Worm (Caenorhabditis elegans): Measurements from ENCODE around the gene F10C1.3.

F10C1.3 gene

DNA sequence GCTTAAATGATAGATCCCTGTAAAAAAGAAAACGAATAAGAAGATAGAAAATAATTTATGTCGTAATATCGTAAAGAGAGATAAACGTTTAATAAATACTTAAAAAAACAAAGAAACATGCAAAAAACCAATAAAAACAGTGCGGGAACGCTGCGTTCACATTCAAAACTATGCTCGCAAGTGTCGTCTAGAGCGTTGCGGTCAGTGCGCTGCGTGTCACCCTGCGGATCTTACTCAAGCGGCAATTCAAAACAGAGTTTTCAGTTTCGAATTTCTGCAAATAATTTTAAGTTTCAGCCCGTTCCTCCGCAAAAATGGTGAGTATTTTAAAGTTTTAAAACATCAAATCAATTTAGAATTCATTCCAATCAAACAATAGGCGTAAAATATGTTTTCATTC is 42.7 kb downstream of the F10C1.3 start, which contains the start of the genes tiar-1 and lelo-4 (continued):
- TF ChIP-seq lin-11 (tag; optimal IDR thresholded peaks at IDR 0.05) (no peak), elt-2 (tag; optimal IDR thresholded peaks at IDR 0.05) (peak; percentile 52), ceh-2 (tag; optimal IDR thresholded peaks at IDR 0.05) (peak; percentile 2)

DNA sequence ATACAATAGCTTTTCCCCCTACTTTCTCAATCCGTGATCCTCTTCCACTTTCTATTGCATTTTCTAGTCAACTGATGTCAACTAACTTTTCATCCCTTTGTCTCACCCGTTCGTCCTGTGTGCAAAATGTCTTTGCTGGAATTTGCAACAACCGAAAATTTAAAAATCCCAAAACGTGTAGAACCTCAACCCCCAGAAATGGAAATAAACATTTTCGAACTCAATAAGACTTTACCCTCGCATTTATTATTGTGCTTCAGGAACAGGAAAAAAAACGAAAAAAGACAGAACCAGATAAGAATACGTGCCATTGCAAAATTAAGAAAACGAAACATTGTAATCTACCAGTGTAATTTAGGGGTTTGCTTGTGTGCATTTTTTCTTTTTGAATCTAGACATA is 45.4 kb downstream of the F10C1.3 start:
- TF ChIP-seq pha-4 (tag; optimal IDR thresholded peaks at IDR 0.05): no peak
- TF ChIP-seq sox-2 (GFP tag; IDR thresholded peaks at IDR 0.05): no peak
- TF ChIP-seq ama-1 (optimal IDR thresholded peaks at IDR 0.05): peak; percentile 80

DNA sequence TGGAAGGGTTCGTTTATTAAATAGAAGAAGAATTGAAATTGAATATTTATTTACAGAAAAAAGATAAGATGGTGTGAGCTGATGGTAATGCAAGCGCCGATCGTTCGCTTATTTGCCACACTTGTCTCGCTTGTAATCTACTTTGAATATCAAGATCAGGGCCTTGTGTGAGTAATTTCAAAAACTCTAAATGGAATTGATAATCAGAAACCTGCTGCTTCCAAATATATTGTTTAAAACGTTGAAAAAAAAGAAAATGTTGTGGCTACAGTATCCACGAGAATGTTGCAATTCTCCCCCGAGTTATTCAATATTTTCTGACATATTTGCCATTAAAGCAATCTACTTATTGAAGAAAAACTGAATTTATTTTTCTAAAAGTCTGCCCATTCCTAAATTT is 46.7 kb downstream of the F10C1.3 start:
- TF ChIP-seq lim-6 (tag; optimal IDR thresholded peaks at IDR 0.05): no peak
- TF ChIP-seq K02D7.2 (tag; optimal IDR thresholded peaks at IDR 0.05): no peak
- TF ChIP-seq sox-4 (tag; optimal IDR thresholded peaks at IDR 0.05): no peak
- TF ChIP-seq hlh-6 (tag; optimal IDR thresholded peaks at IDR 0.05): no peak
- TF ChIP-seq ceh-24 (tag; optimal IDR thresholded peaks at IDR 0.05): no peak
- no peak for TF ChIP-seq dmd-4 (tag; optimal IDR thresholded peaks at IDR 0.05; ENCODE audit: borderline replicate concordance)
- TF ChIP-seq pax-1 (tag; optimal IDR thresholded peaks at IDR 0.05): no peak

DNA sequence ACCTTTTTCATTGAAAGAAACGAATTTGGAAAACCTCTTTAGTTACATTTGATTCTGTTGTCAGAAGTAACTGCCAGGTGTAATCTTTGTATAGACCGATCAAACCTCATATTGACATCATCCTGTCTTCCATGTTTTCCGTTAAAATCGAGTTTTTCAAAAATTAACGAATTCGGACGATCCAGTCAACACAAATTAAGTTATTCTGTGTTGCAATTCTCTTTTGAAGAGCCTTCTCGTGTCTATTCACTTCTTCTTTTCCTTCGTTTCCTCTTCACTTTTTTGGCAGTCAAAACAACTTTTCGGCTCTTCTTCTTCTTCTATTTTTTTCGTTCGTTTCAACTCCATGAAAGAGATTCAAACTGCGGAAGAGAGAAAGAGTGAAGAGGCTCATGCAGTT is 49.4 kb downstream of the F10C1.3 start:
- TF ChIP-seq unc-42 (tag; optimal IDR thresholded peaks at IDR 0.05) (peak; percentile 90), hlh-30 (tag; optimal IDR thresholded peaks at IDR 0.05; ENCODE audit: insufficient read depth) (no peak)

DNA sequence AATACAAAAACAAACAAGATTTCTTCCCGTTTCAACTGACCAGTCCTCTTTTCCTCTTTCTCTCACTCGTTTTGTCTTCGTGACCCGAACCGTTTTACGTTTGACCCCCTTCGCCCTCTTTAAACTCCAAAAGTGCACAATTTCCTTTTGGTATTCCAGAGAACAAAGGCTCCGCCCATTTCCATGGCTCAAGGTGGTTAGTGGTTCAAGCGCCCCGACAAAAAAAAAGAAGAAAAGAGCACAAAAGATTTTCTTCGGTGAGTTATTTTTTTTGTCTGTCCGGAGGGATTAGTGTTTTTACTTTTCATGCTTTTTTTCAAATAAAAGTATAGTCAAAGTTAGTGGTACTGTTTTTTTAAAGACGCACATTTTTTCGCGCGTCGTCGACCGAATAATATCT is 50.0 kb downstream of the F10C1.3 start, which contains the start of gene osta-2:
osta-2 (plus strand) TSS at position 160 of the 400 bp plus-strand sequence.
- no peak for TF ChIP-seq ceh-31 (tag; optimal IDR thresholded peaks at IDR 0.05)
